Worm (Caenorhabditis elegans) whole organism, young adult: ENCODE data around the gene usp-46.

Source experiments
- B0019.2 ChIP-seq: fragments of 200-800 bp; sonication (Bioruptor generic); conservative IDR thresholded peaks from 2 replicates; pipeline ENCODE4 v1.3.6; 2022; ENCODE audit warnings: missing genetic modification reagents, missing genetic modification characterization, missing compliant biosample characterization
- B0336.3 ChIP-seq: fragments of 200-800 bp; sonication (Bioruptor generic); IDR thresholded peaks from 2 replicates; pipeline ENCODE4 v1.3.6; 2022; ENCODE audit warnings: missing genetic modification characterization, missing compliant biosample characterization
- F52B5.7 ChIP-seq: sonication (generic microtip); optimal IDR thresholded peaks from 2 replicates; lab custom pipeline; 2016; ENCODE audit warnings: mild to moderate bottlenecking, missing genetic modification characterization, missing compliant biosample characterization
- F57A8.1 ChIP-seq: fragments of 200-800 bp; sonication (Bioruptor generic); optimal IDR thresholded peaks from 2 replicates; lab custom pipeline; 2018; ENCODE audit warnings: mild to moderate bottlenecking, missing genetic modification characterization, moderate library complexity, missing compliant biosample characterization
- F57C9.4 ChIP-seq: sonication (generic microtip); optimal IDR thresholded peaks from 2 replicates; lab custom pipeline; 2017; ENCODE audit warnings: mild to moderate bottlenecking, missing genetic modification characterization, missing compliant biosample characterization
- K11D2.4 ChIP-seq: fragments of 200-800 bp; sonication (Bioruptor generic); IDR thresholded peaks from 2 replicates; pipeline ENCODE4 v1.3.6; 2022; ENCODE audit warnings: missing genetic modification reagents, missing genetic modification characterization, missing compliant biosample characterization
- T07F8.4 ChIP-seq: sonication (generic microtip); optimal IDR thresholded peaks from 2 replicates; lab custom pipeline; 2016; ENCODE audit warnings: mild to moderate bottlenecking, missing genetic modification characterization, moderate library complexity, missing compliant biosample characterization
- Y53G8AR.9 ChIP-seq: fragments of 200-800 bp; sonication (Bioruptor generic); conservative IDR thresholded peaks from 2 replicates; pipeline ENCODE4 v1.3.6; 2022; ENCODE audit warnings: missing genetic modification reagents, missing genetic modification characterization, missing compliant biosample characterization
- Y56A3A.18 ChIP-seq: fragments of 200-800 bp; sonication (Bioruptor generic); IDR thresholded peaks from 2 replicates; pipeline ENCODE4 v1.3.6; 2022; ENCODE audit warnings: missing genetic modification reagents, missing genetic modification characterization, missing compliant biosample characterization
- ZK185.1 ChIP-seq: sonication (generic microtip); optimal IDR thresholded peaks from 2 replicates; lab custom pipeline; 2016; ENCODE audit warnings: mild to moderate bottlenecking, missing genetic modification characterization, missing compliant biosample characterization; ENCODE audit not compliant: poor library complexity, severe bottlenecking
- ama-1 ChIP-seq, 3 experiments: fragments of 150-350 bp in 1 of 3; sonication (generic microtip) in 2 of 3; optimal IDR thresholded peaks; 2 replicates each; lab custom pipeline; 2014 to 2018; ENCODE audit warnings: missing biosample characterization in 2 of 3, missing genetic modification characterization in 2 of 3, missing genetic modification reagents in 2 of 3
- aptf-2 ChIP-seq: fragments of 200-800 bp; sonication (Bioruptor generic); conservative IDR thresholded peaks from 2 replicates; pipeline ENCODE4 v1.3.6; 2022; ENCODE audit warnings: missing genetic modification reagents, missing genetic modification characterization, missing compliant biosample characterization
- attf-5 ChIP-seq: fragments of 200-800 bp; sonication (Bioruptor generic); optimal IDR thresholded peaks from 2 replicates; lab custom pipeline; 2018; ENCODE audit warnings: mild to moderate bottlenecking, missing genetic modification characterization, missing compliant biosample characterization
- cebp-1 ChIP-seq, 2 experiments: fragments of 200-800 bp in 1 of 2; sonication (Bioruptor generic) in 1 of 2; sonication (generic microtip) in 1 of 2; IDR thresholded peaks in 1 of 2; optimal IDR thresholded peaks in 1 of 2; 2 replicates each; pipeline versions ENCODE4 v1.3.6 to Lab custom; 2017 to 2022; ENCODE audit warnings: missing compliant biosample characterization in 2 of 2, missing genetic modification characterization in 2 of 2, mild to moderate bottlenecking in 1 of 2, missing genetic modification reagents in 1 of 2, moderate library complexity in 1 of 2
- ceh-100 ChIP-seq: fragments of 200-800 bp; sonication (Bioruptor generic); IDR thresholded peaks from 2 replicates; pipeline ENCODE4 v1.3.6; 2022; ENCODE audit warnings: missing genetic modification reagents, missing genetic modification characterization, missing compliant biosample characterization
- ceh-27 ChIP-seq: fragments of 200-800 bp; sonication (Bioruptor generic); optimal IDR thresholded peaks from 2 replicates; lab custom pipeline; 2018; ENCODE audit warnings: mild to moderate bottlenecking, missing genetic modification characterization, moderate library complexity, missing compliant biosample characterization
- dpff-1 ChIP-seq: sonication (generic microtip); optimal IDR thresholded peaks from 2 replicates; lab custom pipeline; 2017; ENCODE audit warnings: mild to moderate bottlenecking, missing genetic modification characterization, missing compliant biosample characterization
- fkh-3 ChIP-seq: sonication (generic microtip); optimal IDR thresholded peaks from 2 replicates; lab custom pipeline; 2016; ENCODE audit warnings: mild to moderate bottlenecking, missing genetic modification characterization, missing compliant biosample characterization
- hlh-26 ChIP-seq: fragments of 200-800 bp; sonication (Bioruptor generic); conservative IDR thresholded peaks from 2 replicates; pipeline ENCODE4 v1.3.6; 2022; ENCODE audit warnings: missing genetic modification reagents, missing genetic modification characterization, missing compliant biosample characterization
- hmg-20 ChIP-seq: fragments of 200-800 bp; sonication (Bioruptor generic); IDR thresholded peaks from 2 replicates; pipeline ENCODE4 v1.3.6; 2022; ENCODE audit warnings: missing genetic modification reagents, missing genetic modification characterization, missing compliant biosample characterization
- hrde-1 ChIP-seq: sonication (generic microtip); optimal IDR thresholded peaks from 2 replicates; lab custom pipeline; 2016; ENCODE audit warnings: missing genetic modification characterization, mild to moderate bottlenecking, missing compliant biosample characterization, moderate library complexity, missing genotype, missing genetic modification reagents, borderline replicate concordance
- let-526 ChIP-seq: fragments of 200-800 bp; sonication (Bioruptor generic); IDR thresholded peaks from 2 replicates; pipeline ENCODE4 v1.3.6; 2022; ENCODE audit warnings: missing genetic modification reagents, missing genetic modification characterization, missing compliant biosample characterization
- lin-26 ChIP-seq: fragments of 200-800 bp; sonication (Bioruptor generic); IDR thresholded peaks from 2 replicates; pipeline ENCODE4 v1.3.6; 2022; ENCODE audit warnings: missing genetic modification reagents, missing genetic modification characterization, missing compliant biosample characterization
- lin-54 ChIP-seq: fragments of 200-800 bp; sonication (Bioruptor generic); optimal IDR thresholded peaks from 2 replicates; lab custom pipeline; 2018; ENCODE audit warnings: mild to moderate bottlenecking, missing genetic modification characterization, missing compliant biosample characterization
- nhr-179 ChIP-seq: sonication (generic microtip); optimal IDR thresholded peaks from 2 replicates; lab custom pipeline; 2016; ENCODE audit warnings: mild to moderate bottlenecking, missing genetic modification characterization, missing compliant biosample characterization
- nhr-27 ChIP-seq: fragments of 200-800 bp; sonication (Bioruptor generic); optimal IDR thresholded peaks from 2 replicates; lab custom pipeline; 2018; ENCODE audit warnings: mild to moderate bottlenecking, missing genetic modification characterization, moderate library complexity, missing compliant biosample characterization
- nhr-80 ChIP-seq: sonication (generic microtip); optimal IDR thresholded peaks from 2 replicates; lab custom pipeline; 2016; ENCODE audit warnings: missing genetic modification characterization, missing compliant biosample characterization
- rcor-1 ChIP-seq: fragments of 200-800 bp; sonication (Bioruptor generic); IDR thresholded peaks from 2 replicates; pipeline ENCODE4 v1.3.6; 2022; ENCODE audit warnings: missing genetic modification reagents, missing genetic modification characterization, missing compliant biosample characterization
- unc-62 ChIP-seq: fragments of 150-350 bp; optimal IDR thresholded peaks from 2 replicates; lab custom pipeline; 2014; ENCODE audit warnings: missing biosample characterization, missing genetic modification reagents, missing genetic modification characterization
- ztf-18 ChIP-seq: sonication (generic microtip); optimal IDR thresholded peaks from 2 replicates; lab custom pipeline; 2016; ENCODE audit warnings: missing genotype, mild to moderate bottlenecking, missing genetic modification characterization, missing compliant biosample characterization
- ztf-26 ChIP-seq: sonication (generic microtip); optimal IDR thresholded peaks from 2 replicates; lab custom pipeline; 2017; ENCODE audit warnings: missing genetic modification characterization, missing compliant biosample characterization

Gene usp-46

ce11 chrIII:9806968-9807559 lies 30.6 kb downstream of the usp-46 start, which contains the start of gene ZK632.4:
TSS of gene ZK632.4 (minus strand) at chrIII:9807454.
- TF ChIP-seq cebp-1 (GFP tag; IDR thresholded peaks at IDR 0.05; lab: Robert Waterston, UW), result no peak
- peak; percentile 41 for TF ChIP-seq cebp-1 (tag; optimal IDR thresholded peaks at IDR 0.05; lab: Kevin White, UChicago)
- no peak for TF ChIP-seq lin-54 (GFP tag; lab: Kevin White, UChicago)
- TF ChIP-seq hmg-20, result no peak
- TF ChIP-seq aptf-2 (GFP tag; lab: Robert Waterston, UW), result no peak
- no peak for TF ChIP-seq ztf-18 (tag; lab: Kevin White, UChicago)

DNA sequence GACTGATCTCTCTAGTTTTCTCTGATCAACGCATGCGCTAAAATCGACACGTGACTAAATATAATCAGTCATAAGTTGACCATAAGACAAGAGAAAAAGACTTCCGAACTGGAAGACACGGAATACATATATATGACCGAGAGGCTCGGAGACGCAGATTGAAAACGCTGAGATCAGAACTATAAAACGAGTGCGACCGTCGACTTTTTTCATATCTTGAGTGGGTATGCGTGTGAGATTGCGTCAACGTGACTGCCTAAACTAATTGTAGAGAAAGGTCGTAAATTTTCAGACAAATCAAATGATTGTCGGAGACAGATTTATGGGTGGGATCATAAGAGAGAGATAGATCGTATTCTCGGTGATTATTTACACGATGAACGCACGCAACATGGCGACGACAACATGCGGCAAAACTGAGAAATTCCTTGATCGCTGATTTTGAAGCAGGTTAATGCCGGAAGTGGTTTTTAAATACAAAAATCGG lies 31.2 kb downstream of the usp-46 start:
- TF ChIP-seq dpff-1 (tag; lab: Kevin White, UChicago) (no peak), nhr-80 (tag; lab: Kevin White, UChicago) (peak; percentile 51), ama-1 (optimal IDR thresholded peaks at IDR 0.05; lab: Kevin White, UChicago) (peak; percentile 21), ama-1 (GFP tag; optimal IDR thresholded peaks at IDR 0.05; lab: Kevin White, UChicago) (no peak), K11D2.4 (no peak), Y53G8AR.9 (0 out of 2 replicates have a peak, but pooled peaks have one; percentile 15), attf-5 (GFP tag; lab: Kevin White, UChicago) (peak; percentile 47), ztf-26 (tag; lab: Kevin White, UChicago) (peak; percentile 26), B0336.3 (GFP tag; lab: Robert Waterston, UW) (no peak), cebp-1 (GFP tag; IDR thresholded peaks at IDR 0.05; lab: Robert Waterston, UW) (no peak), cebp-1 (tag; optimal IDR thresholded peaks at IDR 0.05; lab: Kevin White, UChicago) (peak; percentile 4)

DNA sequence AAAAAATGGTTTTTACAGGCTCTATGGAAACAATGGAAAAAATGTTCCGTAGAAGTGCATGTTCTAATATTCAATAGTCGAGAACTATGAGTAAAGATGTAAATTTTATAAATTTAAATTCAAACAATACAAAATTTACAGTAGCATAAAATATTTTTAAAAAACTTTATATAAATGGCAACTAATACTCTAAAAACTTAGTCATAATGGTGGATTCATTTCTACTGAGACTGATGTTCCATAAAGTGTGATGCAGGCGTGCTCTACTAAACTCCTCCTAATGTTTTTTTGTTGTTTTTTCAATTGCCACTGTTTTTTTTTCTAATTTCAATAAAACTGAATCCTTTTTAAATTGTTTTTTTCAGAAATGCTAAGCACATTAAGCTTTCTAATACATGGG lies 31.8 kb downstream of the usp-46 start, which contains the start of gene gtap-2:
TSS of gene gtap-2 (plus strand) at position 366 of the 400 bp plus-strand sequence.
- TF ChIP-seq ceh-100 (GFP tag; lab: Robert Waterston, UW) (peak; percentile 85), F57A8.1 (no peak), hrde-1 (no peak), T07F8.4 (tag; lab: Kevin White, UChicago) (no peak), ZK185.1 (peak; percentile 7)

DNA sequence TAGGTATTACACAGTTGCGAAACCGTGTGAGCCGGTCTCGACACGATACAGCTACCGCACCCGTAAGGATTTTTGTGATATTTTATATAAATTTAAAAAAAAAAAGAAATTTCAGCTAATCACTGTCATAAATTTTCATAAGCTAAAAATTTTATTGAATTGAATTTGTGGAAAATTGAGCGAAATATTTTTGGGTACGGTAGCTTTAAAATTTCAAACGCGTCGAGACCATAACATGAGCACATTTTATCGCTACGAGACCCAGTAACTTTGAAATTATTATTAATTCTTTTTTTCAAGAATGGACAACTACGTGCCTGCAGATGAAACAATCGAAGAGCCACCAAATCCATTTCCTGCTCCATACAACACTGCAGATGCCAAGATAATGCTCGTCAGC lies 36.7 kb downstream of the usp-46 start, which contains the start of gene ZK632.14:
TSS of gene ZK632.14 (plus strand) at position 301 of the 400 bp plus-strand sequence.
- TF ChIP-seq nhr-179 (tag; lab: Kevin White, UChicago) (no peak), fkh-3 (tag; lab: Kevin White, UChicago) (no peak), hlh-26 (GFP tag; lab: Robert Waterston, UW) (no peak), lin-54 (GFP tag; lab: Kevin White, UChicago) (no peak), nhr-80 (tag; lab: Kevin White, UChicago) (no peak), let-526 (no peak), unc-62 (GFP tag; lab: Kevin White, UChicago) (no peak), nhr-27 (tag; lab: Kevin White, UChicago) (no peak), F52B5.7 (tag; lab: Kevin White, UChicago) (no peak), ceh-27 (GFP tag; lab: Kevin White, UChicago) (no peak), lin-26 (no peak), F57C9.4 (tag; lab: Kevin White, UChicago) (no peak), B0019.2 (no peak), rcor-1 (GFP tag; lab: Robert Waterston, UW) (no peak), Y56A3A.18 (GFP tag; lab: Robert Waterston, UW) (no peak)
- TF ChIP-seq, all 124 proteins: peak for 0
